Worm (Caenorhabditis elegans) whole organism, mixed stage, embryonic: ENCODE results near the gene str-230.

Experiments used
- M03D4.4 ChIP-seq: sonication (generic microtip); optimal IDR thresholded peaks from 2 replicates; lab custom pipeline; 2017; ENCODE audit warnings: mild to moderate bottlenecking, missing genetic modification characterization, missing compliant biosample characterization
- bed-3 ChIP-seq: fragments of 200-800 bp; sonication (Bioruptor generic); optimal IDR thresholded peaks from 3 replicates; lab custom pipeline; 2018; ENCODE audit warnings: mild to moderate bottlenecking, missing genetic modification characterization, moderate library complexity, missing compliant biosample characterization
- blmp-1 ChIP-seq: fragments of 150-350 bp; optimal IDR thresholded peaks from 2 replicates; lab custom pipeline; 2014; ENCODE audit warnings: missing biosample characterization, missing genetic modification characterization
- ceh-43 ChIP-seq: fragments of 200-800 bp; sonication (Bioruptor generic); optimal IDR thresholded peaks from 2 replicates; lab custom pipeline; 2018; ENCODE audit warnings: mild to moderate bottlenecking, missing genetic modification characterization, moderate library complexity, missing compliant biosample characterization
- ceh-83 ChIP-seq: fragments of 200-800 bp; sonication (Bioruptor generic); optimal IDR thresholded peaks from 2 replicates; lab custom pipeline; 2018; ENCODE audit warnings: mild to moderate bottlenecking, missing genetic modification characterization, missing compliant biosample characterization
- ces-1 ChIP-seq: fragments of 150-350 bp; optimal IDR thresholded peaks from 2 replicates; lab custom pipeline; 2014; ENCODE audit warnings: missing biosample characterization, missing genetic modification reagents, missing genetic modification characterization
- cnd-1 ChIP-seq: fragments of 200-800 bp; sonication (Bioruptor generic); optimal IDR thresholded peaks from 2 replicates; lab custom pipeline; 2018; ENCODE audit warnings: mild to moderate bottlenecking, missing genetic modification characterization, missing compliant biosample characterization
- drap-1 ChIP-seq: fragments of 200-800 bp; sonication (Bioruptor generic); optimal IDR thresholded peaks from 3 replicates; lab custom pipeline; 2018; ENCODE audit warnings: mild to moderate bottlenecking, missing genetic modification characterization, missing compliant biosample characterization
- elt-1 ChIP-seq: sonication (generic microtip); optimal IDR thresholded peaks from 2 replicates; lab custom pipeline; 2017; ENCODE audit warnings: missing genetic modification characterization, mild to moderate bottlenecking, missing compliant biosample characterization, antibody characterized with exemption, moderate library complexity, borderline replicate concordance; ENCODE audit not compliant: insufficient read depth
- elt-3 ChIP-seq: fragments of 150-350 bp; optimal IDR thresholded peaks from 2 replicates; lab custom pipeline; 2014; ENCODE audit warnings: missing biosample characterization, missing genetic modification characterization
- flh-1 ChIP-seq: fragments of 200-800 bp; sonication (Bioruptor generic); optimal IDR thresholded peaks from 2 replicates; lab custom pipeline; 2018; ENCODE audit warnings: mild to moderate bottlenecking, missing genetic modification characterization, moderate library complexity, missing compliant biosample characterization
- ham-2 ChIP-seq: fragments of 200-800 bp; sonication (Bioruptor generic); optimal IDR thresholded peaks from 2 replicates; lab custom pipeline; 2018; ENCODE audit warnings: mild to moderate bottlenecking, missing genetic modification characterization, missing compliant biosample characterization
- hlh-1 ChIP-seq: fragments of 150-350 bp; optimal IDR thresholded peaks from 2 replicates; lab custom pipeline; 2014; ENCODE audit warnings: missing biosample characterization, missing genetic modification reagents, missing genetic modification characterization
- lin-13 ChIP-seq: fragments of 150-350 bp; optimal IDR thresholded peaks from 2 replicates; lab custom pipeline; 2014; ENCODE audit warnings: missing biosample characterization, missing genetic modification characterization
- lin-32 ChIP-seq: fragments of 200-800 bp; sonication (Bioruptor generic); optimal IDR thresholded peaks from 2 replicates; lab custom pipeline; 2018; ENCODE audit warnings: mild to moderate bottlenecking, missing genetic modification characterization, missing compliant biosample characterization
- mab-5 ChIP-seq: fragments of 150-350 bp; optimal IDR thresholded peaks from 2 replicates; lab custom pipeline; 2014; ENCODE audit warnings: missing biosample characterization, missing genetic modification characterization
- mep-1 ChIP-seq: fragments of 150-350 bp; optimal IDR thresholded peaks from 2 replicates; lab custom pipeline; 2017; ENCODE audit warnings: missing biosample characterization, missing genetic modification reagents, missing genetic modification characterization, inconsistent platforms
- nhr-12 ChIP-seq: fragments of 150-350 bp; optimal IDR thresholded peaks from 2 replicates; lab custom pipeline; 2014; ENCODE audit warnings: missing biosample characterization, missing genetic modification characterization
- nhr-2 ChIP-seq: fragments of 150-350 bp; optimal IDR thresholded peaks from 2 replicates; lab custom pipeline; 2014; ENCODE audit warnings: missing biosample characterization, missing genetic modification characterization
- nhr-237 ChIP-seq: fragments of 150-350 bp; optimal IDR thresholded peaks from 2 replicates; lab custom pipeline; 2014; ENCODE audit warnings: missing biosample characterization, missing genetic modification characterization
- nhr-28 ChIP-seq: fragments of 150-350 bp; optimal IDR thresholded peaks from 2 replicates; lab custom pipeline; 2014; ENCODE audit warnings: missing biosample characterization, missing genetic modification characterization
- nhr-76 ChIP-seq: sonication (generic microtip); optimal IDR thresholded peaks from 2 replicates; lab custom pipeline; 2017; ENCODE audit warnings: missing biosample characterization, missing genetic modification characterization
- sem-2 ChIP-seq: fragments of 200-800 bp; sonication (Bioruptor generic); optimal IDR thresholded peaks from 2 replicates; lab custom pipeline; 2018; ENCODE audit warnings: mild to moderate bottlenecking, missing genetic modification characterization, missing compliant biosample characterization
- snpc-4 ChIP-seq: fragments of 150-350 bp; optimal IDR thresholded peaks from 2 replicates; lab custom pipeline; 2014; ENCODE audit warnings: missing biosample characterization, missing genetic modification characterization
- sptf-1 ChIP-seq: sonication (generic microtip); optimal IDR thresholded peaks from 2 replicates; lab custom pipeline; 2017; ENCODE audit warnings: mild to moderate bottlenecking, missing genetic modification characterization, moderate library complexity, missing compliant biosample characterization
- tbx-8 ChIP-seq: fragments of 200-800 bp; sonication (Bioruptor generic); optimal IDR thresholded peaks from 2 replicates; lab custom pipeline; 2018; ENCODE audit warnings: mild to moderate bottlenecking, missing genetic modification characterization, moderate library complexity, missing compliant biosample characterization
- unc-120 ChIP-seq: sonication (generic microtip); optimal IDR thresholded peaks from 2 replicates; lab custom pipeline; 2017; ENCODE audit warnings: missing genetic modification characterization, missing compliant biosample characterization; ENCODE audit not compliant: poor library complexity, severe bottlenecking
- unc-39 ChIP-seq: fragments of 150-350 bp; optimal IDR thresholded peaks from 2 replicates; lab custom pipeline; 2014; ENCODE audit warnings: missing biosample characterization, missing genetic modification characterization
- unc-62 ChIP-seq: fragments of 150-350 bp; optimal IDR thresholded peaks from 2 replicates; lab custom pipeline; 2014; ENCODE audit warnings: missing biosample characterization, missing genetic modification reagents, missing genetic modification characterization
- zip-8 ChIP-seq: fragments of 150-350 bp; optimal IDR thresholded peaks from 2 replicates; lab custom pipeline; 2014; ENCODE audit warnings: missing biosample characterization, missing genetic modification characterization
- ztf-11 ChIP-seq: fragments of 150-350 bp; optimal IDR thresholded peaks from 2 replicates; lab custom pipeline; 2014; ENCODE audit warnings: missing biosample characterization, missing genetic modification characterization

Gene str-230

ce11 chrV:14175216-14175615, 35.4 kb downstream of the str-230 start, which contains the start of gene cest-2.2:
Gene cest-2.2, minus strand, starts transcription at chrV:14175355.
- TF ChIP-seq elt-3 (tag; lab: Kevin White, UChicago): no peak
- no peak for TF ChIP-seq lin-13 (tag; lab: Kevin White, UChicago)
- TF ChIP-seq zip-8 (tag; lab: Kevin White, UChicago): peak; percentile 85

ce11 chrV:14171284-14171683, 39.4 kb downstream of the str-230 start, which contains the start of gene cest-2.1:
Gene cest-2.1, minus strand, starts transcription at chrV:14171481.
- TF ChIP-seq flh-1 (GFP tag; lab: Kevin White, UChicago) (no peak), unc-39 (tag; lab: Kevin White, UChicago) (no peak)

ce11 chrV:14167629-14168028, 43.0 kb downstream of the str-230 start, which contains the start of gene ocam-1:
Gene ocam-1, minus strand, starts transcription at chrV:14167729.
- TF ChIP-seq nhr-28 (tag; lab: Kevin White, UChicago) (no peak), nhr-76 (tag; lab: Kevin White, UChicago) (no peak), unc-39 (tag; lab: Kevin White, UChicago) (no peak), ham-2 (GFP tag; lab: Kevin White, UChicago) (no peak), ces-1 (GFP tag; lab: Kevin White, UChicago) (no peak), blmp-1 (tag; lab: Kevin White, UChicago) (no peak), ztf-11 (tag; lab: Kevin White, UChicago) (no peak), sem-2 (GFP tag; lab: Kevin White, UChicago) (no peak), nhr-237 (tag; lab: Kevin White, UChicago) (no peak), nhr-12 (tag; lab: Kevin White, UChicago) (no peak), ceh-83 (GFP tag; lab: Kevin White, UChicago) (no peak), lin-13 (tag; lab: Kevin White, UChicago) (no peak), elt-3 (tag; lab: Kevin White, UChicago) (no peak), tbx-8 (GFP tag; lab: Kevin White, UChicago) (no peak), hlh-1 (tag; lab: Kevin White, UChicago) (no peak), snpc-4 (tag; lab: Kevin White, UChicago) (no peak), M03D4.4 (tag; lab: Kevin White, UChicago) (no peak), elt-1 (tag; lab: Kevin White, UChicago) (no peak), lin-32 (no peak)

ce11 chrV:14166630-14167029, 44.0 kb downstream of the str-230 start, which contains the start of gene cest-1.1:
Gene cest-1.1, minus strand, starts transcription at chrV:14166730.
- TF ChIP-seq drap-1 (GFP tag; lab: Kevin White, UChicago) (no peak), nhr-12 (tag; lab: Kevin White, UChicago) (no peak), M03D4.4 (tag; lab: Kevin White, UChicago) (no peak), sem-2 (GFP tag; lab: Kevin White, UChicago) (no peak), mab-5 (tag; lab: Kevin White, UChicago) (no peak), hlh-1 (tag; lab: Kevin White, UChicago) (no peak), ztf-11 (tag; lab: Kevin White, UChicago) (no peak), elt-1 (tag; lab: Kevin White, UChicago) (no peak), bed-3 (GFP tag; lab: Kevin White, UChicago) (no peak), cnd-1 (tag; lab: Kevin White, UChicago) (no peak), nhr-2 (tag; lab: Kevin White, UChicago) (no peak), unc-62 (GFP tag; lab: Kevin White, UChicago) (no peak), lin-13 (tag; lab: Kevin White, UChicago) (no peak), ceh-43 (GFP tag; lab: Kevin White, UChicago) (no peak), ces-1 (GFP tag; lab: Kevin White, UChicago) (no peak), unc-120 (tag; lab: Kevin White, UChicago) (no peak), nhr-76 (tag; lab: Kevin White, UChicago) (no peak), mep-1 (tag; lab: Kevin White, UChicago) (no peak)

ce11 chrV:14165745-14166144, 44.9 kb downstream of the str-230 start:
- TF ChIP-seq sem-2 (GFP tag; lab: Kevin White, UChicago): no peak
- no peak for TF ChIP-seq ztf-11 (tag; lab: Kevin White, UChicago)
- TF ChIP-seq ceh-83 (GFP tag; lab: Kevin White, UChicago): no peak
- no peak for TF ChIP-seq elt-3 (tag; lab: Kevin White, UChicago)
- TF ChIP-seq lin-32: no peak
- TF ChIP-seq snpc-4 (tag; lab: Kevin White, UChicago): no peak
- TF ChIP-seq sptf-1 (tag; lab: Kevin White, UChicago): no peak
